Fruit fly (Drosophila melanogaster): ENCODE results near the gene CG6432.

DNA sequence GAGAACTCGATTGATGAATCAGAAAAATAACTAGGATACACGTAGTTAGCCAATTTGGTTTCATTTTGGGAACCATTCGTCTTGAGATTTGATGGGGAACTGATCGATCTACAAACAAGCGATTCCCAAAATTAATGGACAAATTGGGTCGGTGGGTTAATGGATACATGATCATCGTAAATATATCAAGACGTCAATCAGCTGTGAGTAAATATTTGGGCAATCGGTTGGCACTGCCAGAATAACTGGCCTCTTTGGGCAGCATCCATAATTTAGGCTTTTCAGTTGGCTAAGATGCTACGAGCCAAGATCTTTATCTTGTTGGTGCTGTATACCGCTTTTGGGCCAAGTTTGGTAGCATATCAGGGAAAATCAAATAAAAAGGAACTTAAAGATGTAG is 31.3 kb downstream of the CG6432 start, which contains the start of the genes CG42812 and CG33341:
- TF ChIP-seq CTCF (optimal IDR thresholded peaks at IDR 0.05) = no peak
- no peak for TF ChIP-seq CG8478 (optimal IDR thresholded peaks at IDR 0.05)
